Worm (Caenorhabditis elegans) whole organism, young adult: ENCODE results near the gene F23D12.1.

Experiments
- F37B4.10 ChIP-seq: fragments of 200-800 bp; sonication (Bioruptor generic); IDR thresholded peaks from 2 replicates; pipeline ENCODE4 v1.3.6; 2022; ENCODE audit warnings: missing genetic modification characterization, missing compliant biosample characterization
- F52B5.7 ChIP-seq: sonication (generic microtip); optimal IDR thresholded peaks from 2 replicates; lab custom pipeline; 2016; ENCODE audit warnings: mild to moderate bottlenecking, missing genetic modification characterization, missing compliant biosample characterization
- athp-1 ChIP-seq: sonication (generic microtip); optimal IDR thresholded peaks from 2 replicates; lab custom pipeline; 2017; ENCODE audit warnings: mild to moderate bottlenecking, missing genetic modification characterization, missing compliant biosample characterization
- attf-5 ChIP-seq: fragments of 200-800 bp; sonication (Bioruptor generic); optimal IDR thresholded peaks from 2 replicates; lab custom pipeline; 2018; ENCODE audit warnings: mild to moderate bottlenecking, missing genetic modification characterization, missing compliant biosample characterization
- ceh-91 ChIP-seq: fragments of 200-800 bp; sonication (Bioruptor generic); IDR thresholded peaks from 2 replicates; pipeline ENCODE4 v1.3.6; 2022; ENCODE audit warnings: missing genetic modification reagents, missing genetic modification characterization, missing compliant biosample characterization
- hmg-1.2 ChIP-seq: fragments of 200-800 bp; sonication (Bioruptor generic); IDR thresholded peaks from 2 replicates; pipeline ENCODE4 v1.3.6; 2022; ENCODE audit warnings: missing genetic modification reagents, missing genetic modification characterization, missing compliant biosample characterization
- mel-28 ChIP-seq: sonication (generic microtip); optimal IDR thresholded peaks from 2 replicates; lab custom pipeline; 2016; ENCODE audit warnings: borderline replicate concordance, mild to moderate bottlenecking, missing genetic modification characterization, missing compliant biosample characterization
- nhr-80 ChIP-seq: sonication (generic microtip); optimal IDR thresholded peaks from 2 replicates; lab custom pipeline; 2016; ENCODE audit warnings: missing genetic modification characterization, missing compliant biosample characterization
- rpc-1 ChIP-seq, 2 experiments: fragments of 150-350 bp in 1 of 2; sonication (generic microtip) in 1 of 2; optimal IDR thresholded peaks; 2 replicates each; lab custom pipeline; 2014 to 2018; ENCODE audit warnings: missing biosample characterization in 1 of 2, missing genetic modification characterization in 1 of 2, missing genetic modification reagents in 1 of 2, missing genotype in 1 of 2
- snpc-4 ChIP-seq, 5 experiments: fragments of 150-350 bp in 1 of 5; sonication (generic microtip) in 4 of 5; optimal IDR thresholded peaks; 2 replicates each; lab custom pipeline; 2014 to 2018; ENCODE audit warnings: missing genetic modification characterization in 5 of 5, missing biosample characterization in 3 of 5, antibody characterized with exemption in 2 of 5, mild to moderate bottlenecking in 2 of 5, missing compliant biosample characterization in 2 of 5, missing genotype in 2 of 5, moderate library complexity in 2 of 5, missing genetic modification reagents in 1 of 5
- unc-130 ChIP-seq: sonication (generic microtip); optimal IDR thresholded peaks from 2 replicates; lab custom pipeline; 2016; ENCODE audit warnings: missing genetic modification reagents, missing genetic modification characterization, missing compliant biosample characterization
- unc-62 ChIP-seq: fragments of 150-350 bp; optimal IDR thresholded peaks from 2 replicates; lab custom pipeline; 2014; ENCODE audit warnings: missing biosample characterization, missing genetic modification reagents, missing genetic modification characterization
- ztf-18 ChIP-seq: sonication (generic microtip); optimal IDR thresholded peaks from 2 replicates; lab custom pipeline; 2016; ENCODE audit warnings: missing genotype, mild to moderate bottlenecking, missing genetic modification characterization, missing compliant biosample characterization

DNA sequence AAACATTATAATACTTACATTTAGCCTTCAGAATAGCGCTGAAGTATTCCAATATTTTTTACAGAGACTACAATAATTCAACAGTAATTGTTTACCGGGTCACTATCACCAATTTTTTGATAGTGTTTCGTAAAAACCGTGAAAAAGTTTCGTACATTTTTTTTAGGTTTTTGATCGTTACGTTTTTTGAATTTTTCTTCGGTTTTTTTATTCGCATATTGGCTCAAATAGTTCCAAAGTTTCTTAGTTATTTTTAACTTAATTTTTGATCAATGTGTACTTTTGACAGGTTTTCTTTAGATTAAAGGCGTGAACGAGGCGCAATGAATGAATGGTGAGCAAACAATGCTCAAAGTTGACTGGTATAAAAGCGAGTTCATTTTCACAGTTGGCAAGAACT is 4.8 kb downstream of the F23D12.1 start, which contains the start of gene fipr-3:
- TF ChIP-seq hmg-1.2 (no peak), rpc-1 (optimal IDR thresholded peaks at IDR 0.05; lab: Kevin White, UChicago) (no peak), rpc-1 (tag; optimal IDR thresholded peaks at IDR 0.05; lab: Kevin White, UChicago) (no peak), unc-62 (GFP tag; lab: Kevin White, UChicago) (no peak), attf-5 (GFP tag; lab: Kevin White, UChicago) (no peak), ztf-18 (tag; lab: Kevin White, UChicago) (no peak), unc-130 (GFP tag; lab: Kevin White, UChicago) (no peak), nhr-80 (no peak), ceh-91 (GFP tag; lab: Robert Waterston, UW) (no peak), F37B4.10 (GFP tag; lab: Robert Waterston, UW) (no peak), F52B5.7 (no peak), athp-1 (tag; lab: Kevin White, UChicago) (no peak), mel-28 (tag; lab: Kevin White, UChicago) (no peak), snpc-4 (GFP tag; optimal IDR thresholded peaks at IDR 0.05; lab: Kevin White, UChicago) (no peak), snpc-4 (tag; optimal IDR thresholded peaks at IDR 0.05; lab: Kevin White, UChicago) (no peak)
